Fruit fly (Drosophila melanogaster) whole organism, embryonic: ENCODE results near the gene CG18557.

Experiments
- Antp ChIP-seq: fragments of 200-800 bp; sonication (Bioruptor generic); optimal IDR thresholded peaks from 3 replicates; lab custom pipeline; 2016; ENCODE audit warnings: missing biosample characterization, missing genetic modification characterization
- Atf-2 ChIP-seq: fragments of 200-800 bp; sonication (Bioruptor generic); optimal IDR thresholded peaks from 2 replicates; lab custom pipeline; 2016; ENCODE audit warnings: missing biosample characterization, missing genetic modification characterization
- CG11456 ChIP-seq: fragments of 200-800 bp; sonication (Bioruptor generic); IDR thresholded peaks from 3 replicates; pipeline ENCODE4 v1.3.6; 2022; ENCODE audit warnings: missing biosample characterization, missing genetic modification characterization
- CG11695 ChIP-seq: fragments of 200-800 bp; sonication (Bioruptor generic); IDR thresholded peaks from 3 replicates; pipeline ENCODE4 v1.3.6; 2022; ENCODE audit warnings: missing biosample characterization, missing genetic modification characterization
- CG13296 ChIP-seq: fragments of 200-800 bp; sonication (Bioruptor generic); optimal IDR thresholded peaks from 3 replicates; lab custom pipeline; 2018; ENCODE audit warnings: missing biosample characterization, mild to moderate bottlenecking, missing genetic modification characterization
- CG1603 ChIP-seq: fragments of 200-800 bp; sonication (Bioruptor generic); optimal IDR thresholded peaks from 2 replicates; lab custom pipeline; 2019; ENCODE audit warnings: missing biosample characterization, mild to moderate bottlenecking, missing genetic modification characterization, moderate library complexity
- CG1647 ChIP-seq: fragments of 200-800 bp; sonication (Bioruptor generic); optimal IDR thresholded peaks from 3 replicates; lab custom pipeline; 2016; ENCODE audit warnings: missing biosample characterization, missing genetic modification characterization
- CG30403 ChIP-seq: fragments of 200-800 bp; sonication (Bioruptor generic); optimal IDR thresholded peaks from 3 replicates; lab custom pipeline; 2016; ENCODE audit warnings: missing biosample characterization, missing genetic modification characterization
- CG3407 ChIP-seq: fragments of 200-800 bp; sonication (Bioruptor generic); optimal IDR thresholded peaks from 2 replicates; lab custom pipeline; 2018; ENCODE audit warnings: missing biosample characterization, mild to moderate bottlenecking, missing genetic modification characterization
- CG5953 ChIP-seq: fragments of 200-800 bp; sonication (Bioruptor generic); IDR thresholded peaks from 2 replicates; pipeline ENCODE4 v1.3.6; 2022; ENCODE audit warnings: missing biosample characterization, missing genetic modification characterization
- CG6683 ChIP-seq: fragments of 200-800 bp; sonication (Bioruptor generic); optimal IDR thresholded peaks from 2 replicates; lab custom pipeline; 2017; ENCODE audit warnings: missing biosample characterization, mild to moderate bottlenecking, missing genetic modification characterization, missing genetic modification reagents
- CG6689 ChIP-seq: fragments of 200-800 bp; sonication (Bioruptor generic); IDR thresholded peaks from 2 replicates; pipeline ENCODE4 v1.3.6; 2022; ENCODE audit warnings: missing biosample characterization, missing genetic modification characterization
- CG7987 ChIP-seq: fragments of 200-800 bp; sonication (Bioruptor generic); optimal IDR thresholded peaks from 2 replicates; lab custom pipeline; 2018; ENCODE audit warnings: missing biosample characterization, mild to moderate bottlenecking, missing genetic modification characterization, moderate library complexity
- CG8478 ChIP-seq: fragments of >200 bp; optimal IDR thresholded peaks from 2 replicates; lab custom pipeline; 2018
- CTCF ChIP-seq: fragments of 200-800 bp; sonication (Bioruptor generic); optimal IDR thresholded peaks from 2 replicates; lab custom pipeline; 2017; ENCODE audit warnings: missing biosample characterization, mild to moderate bottlenecking, missing genetic modification characterization, moderate library complexity
- D19B ChIP-seq: fragments of 200-800 bp; sonication (Bioruptor generic); optimal IDR thresholded peaks from 2 replicates; lab custom pipeline; 2017; ENCODE audit warnings: missing biosample characterization, mild to moderate bottlenecking, missing genetic modification characterization
- Dbx ChIP-seq: fragments of 200-800 bp; sonication (Bioruptor generic); IDR thresholded peaks from 3 replicates; pipeline ENCODE4 v1.3.6; 2022; ENCODE audit warnings: missing biosample characterization, missing genetic modification characterization
- Ets97D ChIP-seq: fragments of 200-800 bp; sonication (Bioruptor generic); optimal IDR thresholded peaks from 3 replicates; lab custom pipeline; 2016; ENCODE audit warnings: missing biosample characterization, missing genetic modification characterization
- Hr51 ChIP-seq, 2 experiments: fragments of 200-800 bp; sonication (Bioruptor generic); optimal IDR thresholded peaks; 2 replicates in 1 of 2; 3 replicates in 1 of 2; lab custom pipeline; 2016 to 2018; ENCODE audit warnings: missing biosample characterization in 2 of 2, missing genetic modification characterization in 2 of 2, mild to moderate bottlenecking in 1 of 2, moderate library complexity in 1 of 2
- NC2β ChIP-seq: fragments of 200-800 bp; sonication (Bioruptor generic); optimal IDR thresholded peaks from 2 replicates; lab custom pipeline; 2016; ENCODE audit warnings: missing biosample characterization, missing genetic modification characterization
- Oli ChIP-seq: fragments of 200-800 bp; sonication (Bioruptor generic); optimal IDR thresholded peaks from 2 replicates; lab custom pipeline; 2018; ENCODE audit warnings: missing biosample characterization, mild to moderate bottlenecking, missing genetic modification characterization, moderate library complexity
- Pdp1 ChIP-seq, 2 experiments: fragments of 200-800 bp; sonication (Bioruptor generic); optimal IDR thresholded peaks; 3 replicates each; lab custom pipeline; 2016; ENCODE audit warnings: missing biosample characterization in 2 of 2, missing genetic modification characterization in 2 of 2, mild to moderate bottlenecking in 1 of 2, moderate library complexity in 1 of 2
- Sox100B ChIP-seq: fragments of 200-800 bp; sonication (Bioruptor generic); optimal IDR thresholded peaks from 3 replicates; lab custom pipeline; 2018; ENCODE audit warnings: missing biosample characterization, mild to moderate bottlenecking, missing genetic modification characterization
- Sry-β ChIP-seq: fragments of 200-800 bp; sonication (Bioruptor generic); optimal IDR thresholded peaks from 2 replicates; lab custom pipeline; 2018; ENCODE audit warnings: missing biosample characterization, mild to moderate bottlenecking, missing genetic modification characterization, moderate library complexity
- Sry-δ ChIP-seq: fragments of 200-800 bp; sonication (Bioruptor generic); optimal IDR thresholded peaks from 2 replicates; lab custom pipeline; 2016; ENCODE audit warnings: missing biosample characterization, missing genetic modification characterization
- Usf ChIP-seq: fragments of 200-800 bp; sonication (Bioruptor generic); optimal IDR thresholded peaks from 2 replicates; lab custom pipeline; 2017; ENCODE audit warnings: missing genotype, missing biosample characterization, missing genetic modification characterization
- YL-1 ChIP-seq: fragments of 200-800 bp; sonication (Bioruptor generic); optimal IDR thresholded peaks from 3 replicates; lab custom pipeline; 2017; ENCODE audit warnings: missing biosample characterization, mild to moderate bottlenecking, missing genetic modification characterization
- ab ChIP-seq: fragments of 200-800 bp; sonication (Bioruptor generic); optimal IDR thresholded peaks from 2 replicates; lab custom pipeline; 2016; ENCODE audit warnings: missing biosample characterization, missing genetic modification characterization
- az2 ChIP-seq: fragments of 200-800 bp; sonication (Bioruptor generic); optimal IDR thresholded peaks from 3 replicates; lab custom pipeline; 2016; ENCODE audit warnings: missing biosample characterization, missing genetic modification characterization
- bcd ChIP-seq: fragments of 200-800 bp; sonication (Bioruptor generic); optimal IDR thresholded peaks from 2 replicates; lab custom pipeline; 2017; ENCODE audit warnings: missing biosample characterization, mild to moderate bottlenecking, missing genetic modification characterization
- bsh ChIP-seq, 2 experiments: fragments of 200-800 bp; sonication (Bioruptor generic); optimal IDR thresholded peaks; 2 replicates each; lab custom pipeline; 2017 to 2018; ENCODE audit warnings: mild to moderate bottlenecking in 2 of 2, missing biosample characterization in 2 of 2, missing genetic modification characterization in 2 of 2, moderate library complexity in 1 of 2
- dpn ChIP-seq, 2 experiments: fragments of 200-800 bp; sonication (Bioruptor generic); optimal IDR thresholded peaks; 3 replicates each; lab custom pipeline; 2016; ENCODE audit warnings: missing biosample characterization in 2 of 2, missing genetic modification characterization in 2 of 2
- fd102C ChIP-seq: fragments of 200-800 bp; sonication (Bioruptor generic); optimal IDR thresholded peaks from 2 replicates; lab custom pipeline; 2018; ENCODE audit warnings: missing biosample characterization, mild to moderate bottlenecking, missing genetic modification characterization, moderate library complexity
- ftz-f1 ChIP-seq: fragments of 200-800 bp; sonication (Bioruptor generic); optimal IDR thresholded peaks from 2 replicates; lab custom pipeline; 2016; ENCODE audit warnings: missing biosample characterization, missing genetic modification characterization
- gce ChIP-seq: fragments of 200-800 bp; sonication (Bioruptor generic); IDR thresholded peaks from 3 replicates; pipeline ENCODE4 v1.3.6; 2022; ENCODE audit warnings: missing biosample characterization, missing genetic modification characterization
- grau ChIP-seq: fragments of 200-800 bp; optimal IDR thresholded peaks from 3 replicates; lab custom pipeline; 2019; ENCODE audit warnings: missing biosample characterization, mild to moderate bottlenecking, missing genetic modification characterization, moderate library complexity
- gro ChIP-seq: fragments of 200-800 bp; sonication (Bioruptor generic); optimal IDR thresholded peaks from 2 replicates; lab custom pipeline; 2016; ENCODE audit warnings: missing biosample characterization, missing genetic modification characterization
- gsb ChIP-seq: fragments of 200-800 bp; sonication (Bioruptor generic); IDR thresholded peaks from 2 replicates; pipeline ENCODE4 v1.3.6; 2022; ENCODE audit warnings: missing biosample characterization, missing genetic modification characterization
- gsb-n ChIP-seq: fragments of 200-800 bp; sonication (Bioruptor generic); optimal IDR thresholded peaks from 3 replicates; lab custom pipeline; 2018; ENCODE audit warnings: missing biosample characterization, mild to moderate bottlenecking, missing genetic modification characterization
- lab ChIP-seq: fragments of 200-800 bp; sonication (Bioruptor generic); optimal IDR thresholded peaks from 3 replicates; lab custom pipeline; 2017; ENCODE audit warnings: missing biosample characterization, missing genetic modification characterization, mild to moderate bottlenecking, moderate library complexity, missing genetic modification reagents
- nerfin-1 ChIP-seq: fragments of 200-800 bp; sonication (Bioruptor generic); optimal IDR thresholded peaks from 3 replicates; lab custom pipeline; 2019; ENCODE audit warnings: missing biosample characterization, mild to moderate bottlenecking, missing genetic modification characterization, moderate library complexity
- nmo ChIP-seq: fragments of 200-800 bp; sonication (Bioruptor generic); optimal IDR thresholded peaks from 2 replicates; lab custom pipeline; 2018; ENCODE audit warnings: missing biosample characterization, mild to moderate bottlenecking, missing genetic modification characterization, moderate library complexity
- pita ChIP-seq: fragments of 200-800 bp; sonication (Bioruptor generic); optimal IDR thresholded peaks from 2 replicates; lab custom pipeline; 2017; ENCODE audit warnings: missing biosample characterization, mild to moderate bottlenecking, missing genetic modification characterization
- sc ChIP-seq, 3 experiments: fragments of >200 bp in 2 of 3; fragments of 200-800 bp in 1 of 3; sonication (Bioruptor generic) in 1 of 3; optimal IDR thresholded peaks; 2 replicates in 2 of 3; 3 replicates in 1 of 3; lab custom pipeline; 2017; ENCODE audit warnings: mild to moderate bottlenecking in 1 of 3, missing biosample characterization in 1 of 3, missing genetic modification characterization in 1 of 3, missing genetic modification reagents in 1 of 3
- sd ChIP-seq: fragments of 200-800 bp; sonication (Bioruptor generic); optimal IDR thresholded peaks from 3 replicates; lab custom pipeline; 2018; ENCODE audit warnings: missing biosample characterization, mild to moderate bottlenecking, missing genetic modification characterization, moderate library complexity
- slbo ChIP-seq: fragments of 200-800 bp; sonication (Bioruptor generic); IDR thresholded peaks from 2 replicates; pipeline ENCODE4 v1.3.6; 2022; ENCODE audit warnings: missing biosample characterization, missing genetic modification characterization
- so ChIP-seq: fragments of 200-800 bp; sonication (Bioruptor generic); IDR thresholded peaks from 3 replicates; pipeline ENCODE4 v1.3.6; 2022; ENCODE audit warnings: missing biosample characterization, missing genetic modification characterization
- sob ChIP-seq: fragments of 200-800 bp; sonication (Bioruptor generic); IDR thresholded peaks from 2 replicates; pipeline ENCODE4 v1.3.6; 2022; ENCODE audit warnings: missing biosample characterization, missing genetic modification characterization
- twi ChIP-seq: fragments of 200-800 bp; optimal IDR thresholded peaks from 2 replicates; lab custom pipeline; 2019; ENCODE audit warnings: missing biosample characterization, mild to moderate bottlenecking, missing genetic modification characterization, moderate library complexity
- unc-4 ChIP-seq: fragments of 200-800 bp; sonication (Bioruptor generic); IDR thresholded peaks from 2 replicates; pipeline ENCODE4 v1.3.6; 2022; ENCODE audit warnings: missing biosample characterization, missing genetic modification characterization; ENCODE audit not compliant: partially characterized antibody

Gene CG18557

dm6 chr2L:2874542-2875194 is 29.1 kb upstream of the CG18557 start, which contains the start of gene CG8814 (continued):
- TF ChIP-seq gro (GFP tag; lab: Kevin White, UChicago), result no peak
- TF ChIP-seq D19B, result peak; percentile 54
- TF ChIP-seq nmo (GFP tag; lab: Kevin White, UChicago), result peak; percentile 90
- peak; percentile 42 for TF ChIP-seq CG1603 (tag; lab: Kevin White, UChicago)
- TF ChIP-seq Sry-β (GFP tag; lab: Kevin White, UChicago), result no peak
- no peak for TF ChIP-seq CG6683 (GFP tag; lab: Kevin White, UChicago)
- peak; percentile 74 for TF ChIP-seq sob
- peak in 1 of 2 experiments; percentile 44 for TF ChIP-seq Pdp1 (GFP tag; optimal IDR thresholded peaks at IDR 0.05; lab: Kevin White, UChicago)
- TF ChIP-seq bcd (GFP tag; lab: Kevin White, UChicago), result peak; percentile 67
- TF ChIP-seq CG13296 (GFP tag; lab: Kevin White, UChicago), result no peak
- peak; percentile 54 for TF ChIP-seq nerfin-1 (tag; lab: Kevin White, UChicago)
- peak; percentile 66 for TF ChIP-seq Hr51 (GFP tag; optimal IDR thresholded peaks at IDR 0.05; lab: Kevin White, UChicago)
- TF ChIP-seq Antp (GFP tag; lab: Kevin White, UChicago), result peak; percentile 36
- TF ChIP-seq unc-4 (GFP tag; lab: Robert Waterston, UW), result peak; percentile 81
- TF ChIP-seq fd102C, result no peak
- no peak for TF ChIP-seq CG5953 (GFP tag; lab: Robert Waterston, UW)
- TF ChIP-seq ab, result no peak
- TF ChIP-seq CG11695, result no peak
- peak; percentile 80 for TF ChIP-seq Sry-δ (GFP tag; lab: Kevin White, UChicago)
- TF ChIP-seq so, result peak; percentile 62; the same call in 1 of the 3 replicates
- peak; percentile 71 for TF ChIP-seq grau (tag; lab: Kevin White, UChicago)
- TF ChIP-seq gsb-n (tag; lab: Kevin White, UChicago), result peak; percentile 46
- no peak for TF ChIP-seq pita
- TF ChIP-seq CG30403 (GFP tag; lab: Kevin White, UChicago), result peak; percentile 86
- peak; percentile 34 for TF ChIP-seq sd (tag; lab: Kevin White, UChicago)
- peak; percentile 27 to 75 for TF ChIP-seq dpn (GFP tag; optimal IDR thresholded peaks at IDR 0.05; lab: Kevin White, UChicago)
- TF ChIP-seq CG8478 (lab: Kevin White, UChicago), result peak; percentile 87
- peak; percentile 72; the same call in 2 of the 3 replicates for TF ChIP-seq Dbx (GFP tag; lab: Robert Waterston, UW)
- TF ChIP-seq lab (GFP tag; lab: Kevin White, UChicago), result peak; percentile 75
- no peak for TF ChIP-seq gsb (GFP tag; lab: Robert Waterston, UW)
- peak; percentile 0 for TF ChIP-seq CG7987 (GFP tag; lab: Kevin White, UChicago)
- peak; percentile 63 for TF ChIP-seq az2 (GFP tag; lab: Kevin White, UChicago)
- TF ChIP-seq CG3407, result peak; percentile 23
- TF ChIP-seq Atf-2, result no peak
- TF ChIP-seq YL-1 (GFP tag; lab: Kevin White, UChicago), result peak; percentile 31
- peak; percentile 69 for TF ChIP-seq twi (tag; lab: Kevin White, UChicago)
- TF ChIP-seq NC2β (GFP tag; lab: Kevin White, UChicago), result no peak
- peak; percentile 48 for TF ChIP-seq CG1647
- no peak for TF ChIP-seq gce (GFP tag; lab: Robert Waterston, UW)
- TF ChIP-seq sc (optimal IDR thresholded peaks at IDR 0.05; lab: Kevin White, UChicago), result no peak
- peak; percentile 31 for TF ChIP-seq sc (GFP tag; optimal IDR thresholded peaks at IDR 0.05; lab: Kevin White, UChicago)
- TF ChIP-seq CG11456, result peak; percentile 68; the same call in 2 of the 3 replicates
- peak; percentile 85 for TF ChIP-seq slbo (GFP tag; lab: Robert Waterston, UW)
- peak; percentile 74 for TF ChIP-seq CG6689 (GFP tag; lab: Robert Waterston, UW)
- TF ChIP-seq Sox100B (GFP tag; lab: Kevin White, UChicago), result peak; percentile 62
- TF ChIP-seq CTCF (GFP tag; lab: Kevin White, UChicago), result peak; percentile 42
- peak; percentile 4 for TF ChIP-seq Oli (tag; lab: Kevin White, UChicago)
- TF ChIP-seq bsh (GFP tag; optimal IDR thresholded peaks at IDR 0.05; lab: Kevin White, UChicago), result peak; percentile 26 to 83
- no peak for TF ChIP-seq ftz-f1
- peak; percentile 28 for TF ChIP-seq Usf
- peak; percentile 49 for TF ChIP-seq Ets97D (GFP tag; lab: Kevin White, UChicago)
